Fruit fly (Drosophila melanogaster) whole organism, pupa: ENCODE data around the gene Odj.
"Not testable (repeated sequence)": the region's sequence is repeated elsewhere in the genome, so short reads cannot be mapped to it uniquely, and the experiment has no call there.

ENCODE experiments used
- CG12605 ChIP-seq: fragments of 200-800 bp; sonication (Bioruptor generic); IDR thresholded peaks from 2 replicates; pipeline ENCODE4 v1.3.6; 2022; ENCODE audit warnings: missing biosample characterization, missing genetic modification characterization
- CG8159 ChIP-seq: fragments of 200-800 bp; sonication (Bioruptor generic); optimal IDR thresholded peaks from 3 replicates; lab custom pipeline; 2018; ENCODE audit warnings: missing biosample characterization, mild to moderate bottlenecking, missing genetic modification characterization, moderate library complexity
- CG8301 ChIP-seq: fragments of 200-800 bp; sonication (Bioruptor generic); optimal IDR thresholded peaks from 2 replicates; lab custom pipeline; 2018; ENCODE audit warnings: missing biosample characterization, mild to moderate bottlenecking, missing genetic modification characterization
- Pif1A ChIP-seq: fragments of 200-800 bp; sonication (Bioruptor generic); optimal IDR thresholded peaks from 3 replicates; lab custom pipeline; 2016; ENCODE audit warnings: missing biosample characterization, missing genetic modification characterization

DNA sequence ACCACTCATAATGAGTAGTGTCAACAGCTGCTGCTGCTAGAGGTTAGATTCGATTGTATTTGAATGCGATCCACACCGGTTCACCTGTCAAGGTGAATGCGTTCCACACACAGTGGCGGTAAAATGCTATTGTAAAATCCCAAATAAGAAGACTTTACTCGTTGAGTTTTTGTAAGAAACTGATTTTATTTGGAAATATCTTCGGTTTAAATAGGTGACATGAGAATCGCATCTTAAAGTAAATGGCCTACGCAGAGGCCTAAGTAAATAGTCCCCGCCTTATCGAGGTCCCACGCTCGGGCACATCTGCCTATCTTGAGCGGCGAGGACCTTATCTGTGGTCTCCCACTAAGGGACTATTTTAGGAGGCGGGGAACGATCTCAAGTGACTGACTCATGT is 45.9 kb downstream of the Odj start, which contains the start of gene TyrR:
- TF ChIP-seq Pif1A (GFP tag; lab: Kevin White, UChicago); CG12605 (GFP tag; lab: Robert Waterston, UW); CG8159; CG8301 (tag; lab: Kevin White, UChicago): not testable (repeated sequence)
